Worm (Caenorhabditis elegans) whole organism, L4 larva: Measurements from ENCODE around the gene F38H4.6.

Source experiments
- daf-8 ChIP-seq: fragments of 200-800 bp; sonication (Bioruptor generic); IDR thresholded peaks from 2 replicates; pipeline ENCODE4 v1.3.6; 2022; ENCODE audit warnings: missing genetic modification characterization, missing compliant biosample characterization
- mes-2 ChIP-seq: sonication (generic microtip); optimal IDR thresholded peaks from 2 replicates; lab custom pipeline; 2016; ENCODE audit warnings: missing genotype, mild to moderate bottlenecking, missing genetic modification characterization, missing compliant biosample characterization; ENCODE audit not compliant: poor library complexity, severe bottlenecking
- mxl-3 ChIP-seq: fragments of 200-800 bp; sonication (Bioruptor generic); optimal IDR thresholded peaks from 2 replicates; lab custom pipeline; 2018; ENCODE audit warnings: mild to moderate bottlenecking, missing genetic modification characterization, missing compliant biosample characterization
- nhr-41 ChIP-seq: fragments of 200-800 bp; sonication (Bioruptor generic); IDR thresholded peaks from 2 replicates; pipeline ENCODE4 v1.3.6; 2022; ENCODE audit warnings: missing genetic modification reagents, missing genetic modification characterization, missing compliant biosample characterization
- nhr-77 ChIP-seq: fragments of 150-350 bp; optimal IDR thresholded peaks from 2 replicates; lab custom pipeline; 2014; ENCODE audit warnings: missing biosample characterization, missing genetic modification characterization
- pha-4 ChIP-seq, 2 experiments: fragments of 150-350 bp in 1 of 2; fragments of 200-800 bp in 1 of 2; sonication (Bioruptor generic) in 1 of 2; IDR thresholded peaks in 1 of 2; optimal IDR thresholded peaks in 1 of 2; 2 replicates each; pipeline versions ENCODE4 v1.3.6 to Lab custom; 2014 to 2022; ENCODE audit warnings: missing genetic modification characterization in 2 of 2, missing genetic modification reagents in 2 of 2, missing biosample characterization in 1 of 2, missing compliant biosample characterization in 1 of 2
- snpc-4 ChIP-seq: fragments of 150-350 bp; optimal IDR thresholded peaks from 2 replicates; lab custom pipeline; 2014; ENCODE audit warnings: missing biosample characterization, missing genetic modification characterization

ce11 chrIV:11892545-11892944, 44.9 kb upstream of the F38H4.6 start:
- TF ChIP-seq mxl-3 (GFP tag; lab: Kevin White, UChicago) (no peak), daf-8 (no peak), pha-4 (GFP tag; IDR thresholded peaks at IDR 0.05; lab: Robert Waterston, UW) (no peak), pha-4 (tag; optimal IDR thresholded peaks at IDR 0.05; lab: Kevin White, UChicago) (no peak), nhr-77 (tag; lab: Kevin White, UChicago) (no peak), snpc-4 (tag; lab: Kevin White, UChicago) (no peak), mes-2 (no peak), nhr-41 (GFP tag; lab: Robert Waterston, UW) (no peak)
